Worm (Caenorhabditis elegans) whole organism, late embryonic: ENCODE results near the gene hpo-38.

Experiments
- ceh-9 ChIP-seq: sonication (generic microtip); optimal IDR thresholded peaks from 2 replicates; lab custom pipeline; 2016; ENCODE audit warnings: mild to moderate bottlenecking, missing genetic modification characterization, inconsistent platforms, missing compliant biosample characterization
- dmd-4 ChIP-seq: sonication (generic microtip); optimal IDR thresholded peaks from 2 replicates; lab custom pipeline; 2016; ENCODE audit warnings: borderline replicate concordance, missing genetic modification characterization, missing compliant biosample characterization
- hlh-30 ChIP-seq: sonication (generic microtip); optimal IDR thresholded peaks from 2 replicates; lab custom pipeline; 2017; ENCODE audit warnings: antibody characterized with exemption, missing genetic modification characterization, missing compliant biosample characterization; ENCODE audit not compliant: insufficient read depth
- nhr-11 ChIP-seq: fragments of 150-350 bp; optimal IDR thresholded peaks from 2 replicates; lab custom pipeline; 2014; ENCODE audit warnings: missing biosample characterization, missing genetic modification characterization
- tbx-2 ChIP-seq: sonication (generic microtip); optimal IDR thresholded peaks from 2 replicates; lab custom pipeline; 2016; ENCODE audit warnings: missing genetic modification characterization, missing compliant biosample characterization
- unc-3 ChIP-seq, 2 experiments: fragments of 200-800 bp in 1 of 2; sonication (Bioruptor generic) in 1 of 2; sonication (generic microtip) in 1 of 2; conservative IDR thresholded peaks in 1 of 2; optimal IDR thresholded peaks in 1 of 2; 2 replicates each; pipeline versions ENCODE4 v1.3.6 to Lab custom; 2016 to 2022; ENCODE audit warnings: missing compliant biosample characterization in 2 of 2, missing genetic modification characterization in 2 of 2, missing genetic modification reagents in 1 of 2

DNA sequence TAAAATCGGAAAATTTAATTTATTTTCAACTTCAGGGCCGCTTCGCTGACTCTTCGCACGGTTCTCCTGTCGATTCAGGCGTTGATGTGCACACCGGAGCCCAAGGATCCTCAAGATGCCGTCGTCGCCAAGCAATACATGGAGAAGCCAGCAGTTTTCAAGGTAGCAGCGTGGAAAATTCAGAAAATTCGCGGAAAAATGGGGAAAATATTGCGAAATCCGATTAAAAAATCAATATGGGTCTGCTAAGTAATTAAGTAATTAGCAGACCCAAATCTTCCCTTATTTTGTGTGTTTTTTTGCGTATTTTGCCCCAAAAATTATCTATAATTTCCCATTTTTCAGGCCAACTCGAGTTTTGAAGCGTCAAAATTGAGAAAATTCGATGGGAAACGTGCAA lies 40.9 kb upstream of the hpo-38 start:
- TF ChIP-seq tbx-2 (no peak), nhr-11 (no peak), ceh-9 (no peak), hlh-30 (tag; lab: Kevin White, UChicago) (no peak), dmd-4 (tag; lab: Kevin White, UChicago) (no peak), unc-3 (GFP tag; conservative IDR thresholded peaks at IDR 0.05; lab: Robert Waterston, UW) (no peak), unc-3 (tag; optimal IDR thresholded peaks at IDR 0.05; lab: Kevin White, UChicago) (no peak)
